Fruit fly (Drosophila melanogaster): ENCODE data around the gene spir.
A peak's percentile ranks its signal among the peaks of the same experiment; 100 is the strongest.

spir gene

dm6 chr2L:20349671-20350539, 38.9 kb downstream of the spir start, which contains the start of the genes La and RtGEF (continued):
- TF ChIP-seq tll (GFP tag; optimal IDR thresholded peaks at IDR 0.05) (peak in 1 of 2 experiments; percentile 81), PHDP (tag; optimal IDR thresholded peaks at IDR 0.05) (peak; percentile 4), repo (GFP tag; optimal IDR thresholded peaks at IDR 0.05) (no peak), CG12744 (GFP tag; optimal IDR thresholded peaks at IDR 0.05) (no peak), CG9932 (GFP tag; IDR thresholded peaks at IDR 0.05) (peak; percentile 84), D19B (GFP tag; optimal IDR thresholded peaks at IDR 0.05) (peak; percentile 18), ara (GFP tag; IDR thresholded peaks at IDR 0.05) (no peak; the same call in 1 of the 2 replicates), sqz (GFP tag; optimal IDR thresholded peaks at IDR 0.05) (no peak), jumu (GFP tag; optimal IDR thresholded peaks at IDR 0.05) (peak; percentile 74), ranshi (GFP tag; IDR thresholded peaks at IDR 0.05) (no peak), Chrac-16 (GFP tag; optimal IDR thresholded peaks at IDR 0.05) (peak; percentile 37), ap (GFP tag; IDR thresholded peaks at IDR 0.05) (no peak), CG11398 (GFP tag; optimal IDR thresholded peaks at IDR 0.05) (peak; percentile 4), fru (optimal IDR thresholded peaks at IDR 0.05) (no peak), CG1603 (tag; optimal IDR thresholded peaks at IDR 0.05) (peak; percentile 90), pnt (GFP tag; optimal IDR thresholded peaks at IDR 0.05) (peak; percentile 54), CHES-1-like (GFP tag; optimal IDR thresholded peaks at IDR 0.05) (peak; percentile 60), CG6791 (GFP tag; IDR thresholded peaks at IDR 0.05; ENCODE audit: partially characterized antibody) (peak; percentile 94), CG6854 (GFP tag; optimal IDR thresholded peaks at IDR 0.05) (no peak), crp (GFP tag; optimal IDR thresholded peaks at IDR 0.05) (peak in 1 of 2 experiments; percentile 54), CG2116 (GFP tag; optimal IDR thresholded peaks at IDR 0.05) (peak; percentile 82), bigmax (GFP tag; optimal IDR thresholded peaks at IDR 0.05) (no peak), CG2712 (tag; optimal IDR thresholded peaks at IDR 0.05) (peak; percentile 51), chif (GFP tag; optimal IDR thresholded peaks at IDR 0.05) (peak; percentile 28 to 49), p53 (GFP tag; optimal IDR thresholded peaks at IDR 0.05) (no peak), CG43689 (GFP tag; IDR thresholded peaks at IDR 0.05) (no peak), CG7745 (tag; optimal IDR thresholded peaks at IDR 0.05) (no peak), CG31365 (tag; optimal IDR thresholded peaks at IDR 0.05) (no peak), CG11247 (GFP tag; IDR thresholded peaks at IDR 0.05) (peak; percentile 43; the same call in 1 of the 2 replicates), CG8944 (GFP tag; optimal IDR thresholded peaks at IDR 0.05) (peak; percentile 47), CG15514 (GFP tag; optimal IDR thresholded peaks at IDR 0.05) (peak; percentile 26), CG11560 (tag; IDR thresholded peaks at IDR 0.05) (no peak), pzg (GFP tag; optimal IDR thresholded peaks at IDR 0.05) (peak; percentile 57), CG4424 (GFP tag; optimal IDR thresholded peaks at IDR 0.05) (peak; percentile 69), CG13424 (tag; optimal IDR thresholded peaks at IDR 0.05) (peak; percentile 47), Oaz (GFP tag; IDR thresholded peaks at IDR 0.05) (no peak), chn (GFP tag; optimal IDR thresholded peaks at IDR 0.05) (peak; percentile 32), CG1233 (GFP tag; optimal IDR thresholded peaks at IDR 0.05) (peak; percentile 13), nerfin-1 (tag; optimal IDR thresholded peaks at IDR 0.05) (peak; percentile 0), CG2678 (tag; optimal IDR thresholded peaks at IDR 0.05) (peak; percentile 56), Mes4 (GFP tag; optimal IDR thresholded peaks at IDR 0.05) (peak; percentile 24), stwl (tag; optimal IDR thresholded peaks at IDR 0.05) (peak; percentile 20), nerfin-2 (GFP tag; IDR thresholded peaks at IDR 0.05; ENCODE audit: partially characterized antibody) (peak; percentile 90), ro (GFP tag; IDR thresholded peaks at IDR 0.05) (no peak), mam (GFP tag; optimal IDR thresholded peaks at IDR 0.05) (peak; percentile 72), schlank (tag; optimal IDR thresholded peaks at IDR 0.05) (no peak), Camta (GFP tag; optimal IDR thresholded peaks at IDR 0.05) (peak; percentile 53), danr (GFP tag; IDR thresholded peaks at IDR 0.05) (no peak), vfl (GFP tag; optimal IDR thresholded peaks at IDR 0.05) (peak; percentile 47)

Measured in whole organism, embryonic.